Worm (Caenorhabditis elegans): ENCODE measurements around the gene moc-2.

moc-2 gene

DNA sequence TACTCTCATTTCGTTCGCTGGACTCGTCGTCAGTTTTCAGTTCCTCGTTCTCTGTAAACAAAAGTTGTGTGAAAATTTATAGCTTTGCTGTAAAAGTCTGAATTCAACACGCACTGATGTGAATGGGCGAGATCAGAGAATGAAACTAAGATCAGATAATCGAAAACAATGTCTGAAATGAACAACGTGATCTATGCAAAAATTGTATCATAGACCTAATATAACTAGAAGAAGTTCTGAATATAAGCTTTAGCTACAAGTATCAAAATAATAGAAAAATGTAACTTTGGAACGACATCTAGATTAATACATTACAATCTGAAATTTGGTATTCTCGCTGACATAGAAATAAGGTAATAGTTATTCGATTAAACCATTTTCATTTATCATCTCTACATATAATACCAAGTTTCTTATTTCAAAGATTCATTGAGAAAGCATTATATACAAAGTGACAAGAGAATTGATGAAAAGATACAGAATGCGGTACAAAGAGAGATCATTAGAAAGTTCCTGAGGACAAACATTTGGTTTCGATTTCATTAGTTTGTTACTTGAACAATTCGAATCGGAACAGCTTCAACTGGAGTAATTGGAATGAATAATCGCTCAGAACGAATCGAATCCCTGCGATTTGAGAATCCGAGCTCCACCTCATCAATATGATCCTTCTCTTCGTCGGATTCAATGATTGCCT is at the start of gene moc-2:
Gene moc-2, minus strand, starts transcription at position 51 of the 697 bp plus-strand sequence.
- TF ChIP-seq ztf-23 (GFP tag; IDR thresholded peaks at IDR 0.05) (no peak), ztf-29 (GFP tag; IDR thresholded peaks at IDR 0.05) (no peak), klf-2 (GFP tag; conservative IDR thresholded peaks at IDR 0.05) (no peak), ref-1 (GFP tag; conservative IDR thresholded peaks at IDR 0.05) (no peak), tab-1 (GFP tag; IDR thresholded peaks at IDR 0.05) (no peak), flt-1 (GFP tag; IDR thresholded peaks at IDR 0.05) (no peak), T22C8.4 (GFP tag; IDR thresholded peaks at IDR 0.05) (no peak), cog-1 (tag; optimal IDR thresholded peaks at IDR 0.05) (no peak), med-1 (GFP tag; optimal IDR thresholded peaks at IDR 0.05; ENCODE audit: insufficient read depth) (no peak)

DNA sequence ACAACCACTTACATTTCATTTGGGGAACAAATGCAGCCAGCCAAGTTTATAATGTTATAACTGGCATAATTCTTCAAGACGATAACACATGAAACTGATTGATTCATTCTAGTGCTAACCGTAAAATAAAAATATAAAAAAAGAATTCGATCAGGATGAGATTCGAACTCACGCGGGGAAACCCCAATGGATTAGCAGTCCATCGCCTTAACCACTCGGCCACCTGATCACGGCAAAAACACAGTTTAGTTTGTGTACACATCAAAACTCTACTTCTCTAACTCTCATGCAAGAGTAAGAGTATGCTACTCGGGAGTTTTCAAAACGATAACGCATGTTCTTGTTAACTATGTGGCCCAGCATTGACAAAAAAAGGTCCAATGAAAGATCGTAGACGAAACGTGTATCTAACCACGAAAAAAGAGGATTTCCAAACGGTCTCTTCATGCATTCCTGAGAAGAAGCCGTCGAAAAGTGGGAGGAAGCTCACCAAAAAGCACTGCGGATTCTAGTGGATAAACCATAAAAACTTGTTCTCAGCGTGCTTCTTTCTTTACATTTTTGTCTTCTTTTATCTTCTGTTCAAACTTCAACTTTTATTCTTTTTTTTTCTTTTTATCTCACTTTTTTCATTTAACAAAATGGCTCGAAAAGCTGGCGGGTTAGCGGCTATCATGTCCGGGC is 47.9 kb upstream of the moc-2 start, which contains the start of gene twk-10:
Gene twk-10, plus strand, starts transcription at position 634 of the 684 bp plus-strand sequence.
- TF ChIP-seq flt-1 (GFP tag; IDR thresholded peaks at IDR 0.05) = peak; percentile 60; the same call in 1 of the 2 replicates
- no peak for TF ChIP-seq klf-2 (GFP tag; conservative IDR thresholded peaks at IDR 0.05)
- TF ChIP-seq ref-1 (GFP tag; conservative IDR thresholded peaks at IDR 0.05) = peak; percentile 51; the same call in 1 of the 2 replicates
- 0 out of 2 replicates have a peak, but pooled peaks have one; percentile 57 for TF ChIP-seq tab-1 (GFP tag; IDR thresholded peaks at IDR 0.05)

DNA sequence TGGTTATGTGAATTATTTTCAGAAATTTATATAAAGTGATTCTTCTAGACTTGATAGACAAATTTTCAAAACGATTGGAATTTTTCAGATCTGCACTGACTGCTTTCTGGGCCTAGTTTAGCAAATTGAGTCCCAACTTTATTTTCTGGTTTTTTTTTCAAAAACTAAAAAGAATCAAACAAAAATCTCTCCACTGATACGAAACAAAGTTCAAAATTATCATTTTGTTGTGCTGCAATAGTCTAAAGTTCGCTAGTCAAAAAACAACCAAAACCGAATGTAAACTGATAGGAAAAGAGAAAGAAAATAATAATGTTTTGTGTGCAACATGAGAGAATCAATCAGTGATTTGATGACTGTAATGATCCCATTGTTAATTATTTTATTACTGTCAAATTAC is 45.9 kb upstream of the moc-2 start, which contains the start of gene lipl-4:
Gene lipl-4, plus strand, starts transcription at position 301 of the 400 bp plus-strand sequence.
- no peak for TF ChIP-seq ztf-29 (GFP tag; IDR thresholded peaks at IDR 0.05)
- TF ChIP-seq ztf-23 (GFP tag; IDR thresholded peaks at IDR 0.05) = no peak
- TF ChIP-seq tab-1 (GFP tag; IDR thresholded peaks at IDR 0.05) = no peak
- no peak for TF ChIP-seq T22C8.4 (GFP tag; IDR thresholded peaks at IDR 0.05)
- TF ChIP-seq ref-1 (GFP tag; conservative IDR thresholded peaks at IDR 0.05) = no peak
- TF ChIP-seq cog-1 (tag; optimal IDR thresholded peaks at IDR 0.05) = no peak
- TF ChIP-seq med-1 (GFP tag; optimal IDR thresholded peaks at IDR 0.05; ENCODE audit: insufficient read depth) = no peak
- no peak for TF ChIP-seq klf-2 (GFP tag; conservative IDR thresholded peaks at IDR 0.05)
- no peak for TF ChIP-seq flt-1 (GFP tag; IDR thresholded peaks at IDR 0.05)

DNA sequence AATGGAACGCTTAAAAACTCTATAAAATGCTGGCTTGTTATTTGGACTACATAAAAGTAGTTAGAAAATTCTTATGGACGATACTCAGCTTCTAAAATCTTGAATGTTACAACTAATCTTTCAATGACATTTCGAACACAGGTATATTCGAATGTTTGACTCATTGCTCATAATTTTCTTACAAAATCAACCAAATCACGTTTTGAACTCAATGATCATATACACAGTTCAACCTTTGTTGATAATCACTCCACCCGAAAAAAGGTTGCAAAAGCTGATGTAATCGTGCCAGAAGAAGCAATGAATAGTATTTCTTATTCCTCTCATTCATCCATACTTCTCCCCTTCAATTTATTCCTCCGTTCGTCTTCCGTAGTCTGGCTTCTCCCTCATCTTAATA is 45.2 kb upstream of the moc-2 start, which contains the start of gene K04A8.20:
Gene K04A8.20, plus strand, starts transcription at position 301 of the 400 bp plus-strand sequence.
- TF ChIP-seq klf-2 (GFP tag; conservative IDR thresholded peaks at IDR 0.05) (no peak), med-1 (GFP tag; optimal IDR thresholded peaks at IDR 0.05; ENCODE audit: insufficient read depth) (no peak), cog-1 (tag; optimal IDR thresholded peaks at IDR 0.05) (no peak), ztf-23 (GFP tag; IDR thresholded peaks at IDR 0.05) (no peak), flt-1 (GFP tag; IDR thresholded peaks at IDR 0.05) (no peak), ref-1 (GFP tag; conservative IDR thresholded peaks at IDR 0.05) (no peak), T22C8.4 (GFP tag; IDR thresholded peaks at IDR 0.05) (no peak), ztf-29 (GFP tag; IDR thresholded peaks at IDR 0.05) (no peak), tab-1 (GFP tag; IDR thresholded peaks at IDR 0.05) (no peak)

DNA sequence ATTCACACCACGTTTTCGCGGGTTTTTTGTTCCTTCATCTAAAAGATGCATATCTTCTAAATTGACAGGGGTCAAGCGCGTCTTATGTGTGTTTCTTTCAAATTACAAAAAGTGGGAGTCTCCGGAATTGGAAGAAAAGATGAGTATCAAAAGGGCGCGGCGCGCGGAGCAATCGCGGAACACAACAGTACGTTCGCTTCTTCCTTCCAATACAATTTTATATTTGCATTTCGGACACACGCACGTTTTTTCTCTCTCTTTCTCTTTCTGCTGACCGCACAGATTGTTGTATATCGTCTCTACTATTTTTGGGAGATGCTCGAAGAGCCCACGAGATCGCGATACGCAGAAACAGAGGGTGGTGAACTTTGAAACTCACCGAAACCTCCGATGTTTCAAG is 44.3 kb upstream of the moc-2 start:
- TF ChIP-seq med-1 (GFP tag; optimal IDR thresholded peaks at IDR 0.05; ENCODE audit: insufficient read depth) = no peak
- no peak for TF ChIP-seq ref-1 (GFP tag; conservative IDR thresholded peaks at IDR 0.05)
- no peak for TF ChIP-seq T22C8.4 (GFP tag; IDR thresholded peaks at IDR 0.05)
- no peak for TF ChIP-seq cog-1 (tag; optimal IDR thresholded peaks at IDR 0.05)
- TF ChIP-seq ztf-29 (GFP tag; IDR thresholded peaks at IDR 0.05) = no peak
- no peak for TF ChIP-seq klf-2 (GFP tag; conservative IDR thresholded peaks at IDR 0.05)
- no peak for TF ChIP-seq ztf-23 (GFP tag; IDR thresholded peaks at IDR 0.05)
- TF ChIP-seq flt-1 (GFP tag; IDR thresholded peaks at IDR 0.05) = no peak
- no peak for TF ChIP-seq tab-1 (GFP tag; IDR thresholded peaks at IDR 0.05)

DNA sequence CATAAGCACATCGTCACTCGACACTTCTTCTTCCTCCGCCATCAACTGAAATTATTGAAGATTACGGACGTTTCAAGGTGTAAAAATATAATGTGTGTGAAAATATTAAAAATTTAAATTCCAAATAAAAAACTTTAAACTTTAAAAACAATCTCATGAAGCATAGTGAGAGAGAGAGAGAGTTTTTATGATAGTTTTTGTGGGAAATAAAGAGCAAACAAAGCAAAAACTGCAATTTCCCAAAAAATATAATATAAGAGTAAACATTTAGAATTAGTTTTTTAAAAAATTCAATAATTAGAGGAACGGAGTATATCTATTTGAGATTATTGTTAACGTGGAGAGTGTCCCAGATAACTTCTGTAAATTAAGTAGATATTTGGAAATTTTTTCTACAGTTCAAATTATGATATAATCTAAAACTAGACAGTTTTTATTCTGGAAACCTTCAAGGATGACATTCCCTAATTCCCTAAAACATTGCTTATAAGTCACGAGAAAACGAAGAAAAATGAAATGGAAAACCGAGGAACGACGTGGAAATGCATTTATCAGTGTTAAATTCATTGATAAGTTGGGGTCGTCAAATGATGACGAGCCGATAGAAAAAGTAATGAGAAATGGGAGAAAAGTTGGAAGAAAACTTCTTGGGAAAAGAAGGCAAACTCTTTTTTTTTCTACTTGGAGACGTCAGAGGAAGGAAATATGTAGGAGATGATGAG is 42.6 kb upstream of the moc-2 start, which contains the start of gene dre-1:
Gene dre-1, minus strand, starts transcription at position 51 of the 722 bp plus-strand sequence.
- TF ChIP-seq T22C8.4 (GFP tag; IDR thresholded peaks at IDR 0.05) = no peak

DNA sequence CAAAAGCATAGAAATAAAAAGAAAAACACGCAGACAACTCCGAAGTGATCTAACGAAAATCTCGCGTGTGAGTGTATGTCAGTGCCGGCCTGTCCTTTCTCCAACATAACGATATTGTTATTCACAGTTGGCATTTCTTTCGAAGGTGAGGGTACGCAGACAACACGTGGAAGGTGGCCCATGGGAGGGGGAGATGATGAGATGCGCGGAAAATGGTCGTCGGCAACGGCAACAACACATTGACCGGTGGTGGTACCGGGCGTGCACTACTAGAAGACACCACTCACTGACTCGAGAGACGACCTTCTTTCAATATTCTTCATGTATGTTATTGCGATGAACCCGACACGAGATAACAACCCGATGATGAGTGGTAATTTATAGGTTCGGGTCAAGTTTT is 41.0 kb upstream of the moc-2 start:
- 0 out of 2 replicates have a peak, but pooled peaks have one; percentile 6 for TF ChIP-seq flt-1 (GFP tag; IDR thresholded peaks at IDR 0.05)
- no peak for TF ChIP-seq T22C8.4 (GFP tag; IDR thresholded peaks at IDR 0.05)

DNA sequence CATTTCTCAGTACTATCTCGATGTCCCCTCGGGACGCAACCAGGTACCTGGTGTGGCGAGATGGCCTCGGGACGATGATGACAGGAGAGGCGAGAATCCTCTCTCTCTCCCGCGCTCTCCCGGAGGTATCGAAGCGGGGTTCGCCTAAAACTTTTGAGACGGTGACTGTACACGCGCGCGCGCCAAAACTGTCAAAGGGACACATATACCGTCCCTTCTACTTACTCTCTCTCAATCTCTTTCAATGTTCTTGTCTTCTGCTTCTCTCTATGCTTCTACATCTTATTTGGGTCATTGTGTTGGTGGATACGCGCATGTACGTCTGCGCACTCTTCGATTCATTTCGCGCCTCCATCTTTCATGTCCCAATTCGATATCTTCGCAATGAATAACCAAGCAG is 37.9 kb upstream of the moc-2 start:
- TF ChIP-seq cog-1 (tag; optimal IDR thresholded peaks at IDR 0.05) (peak; percentile 21), med-1 (GFP tag; optimal IDR thresholded peaks at IDR 0.05; ENCODE audit: insufficient read depth) (no peak), ztf-23 (GFP tag; IDR thresholded peaks at IDR 0.05) (0 out of 2 replicates have a peak, but pooled peaks have one; percentile 19), ztf-29 (GFP tag; IDR thresholded peaks at IDR 0.05) (no peak), T22C8.4 (GFP tag; IDR thresholded peaks at IDR 0.05) (no peak)

DNA sequence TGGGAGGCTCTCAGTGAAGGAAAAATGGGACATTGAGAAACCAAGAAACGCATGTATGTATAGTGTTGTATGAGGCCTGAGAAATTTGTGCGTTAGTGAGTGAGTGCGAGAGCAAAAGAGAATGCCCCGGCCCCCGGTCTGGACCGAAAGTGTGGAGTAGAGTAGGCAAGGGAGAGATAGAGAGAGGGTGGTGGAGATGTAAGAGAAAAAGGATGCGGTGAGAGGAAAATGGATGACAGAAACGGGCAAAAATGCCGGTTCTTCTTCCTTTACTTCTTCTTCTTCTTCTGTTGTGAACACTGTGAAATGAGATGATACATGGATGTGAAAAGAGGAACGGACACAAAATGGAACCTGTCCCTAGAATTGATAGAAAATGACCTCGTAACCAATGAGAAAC is 34.3 kb upstream of the moc-2 start:
- TF ChIP-seq klf-2 (GFP tag; conservative IDR thresholded peaks at IDR 0.05) (no peak), med-1 (GFP tag; optimal IDR thresholded peaks at IDR 0.05; ENCODE audit: insufficient read depth) (no peak), ref-1 (GFP tag; conservative IDR thresholded peaks at IDR 0.05) (no peak), flt-1 (GFP tag; IDR thresholded peaks at IDR 0.05) (0 out of 2 replicates have a peak, but pooled peaks have one; percentile 42)

All from whole organism, midembryonic.